5 fruit fly cellular contexts compared by ENCODE assay signal in genomic region chr3L:11691203-11691797, dm6.
TF ChIP-seq lines count a peak whose summit lies in the region.

TSS of gene Pldn (minus strand) at chr3L:11691399.
TSS of gene CG14135 (plus strand) at chr3L:11691571.

- peak; percentile 64 for TF ChIP-seq CTCF in whole organism, embryonic (GFP tag; optimal IDR thresholded peaks at IDR 0.05; lab: Kevin White, UChicago)

TF ChIP-seq in whole organism, adult, 20 proteins besides CTCF, POLR2A, EP300 and RAD21:
- peak; percentile 90 for TF ChIP-seq kay (GFP tag; lab: Kevin White, UChicago; ENCODE audit: borderline replicate concordance)
- peak; percentile 2 for TF ChIP-seq bab1 (GFP tag; optimal IDR thresholded peaks at IDR 0.05; lab: Kevin White, UChicago)
- TF ChIP-seq tj (GFP tag; optimal IDR thresholded peaks at IDR 0.05; lab: Kevin White, UChicago) = no peak
- TF ChIP-seq cnc (optimal IDR thresholded peaks at IDR 0.05; lab: Kevin White, UChicago) = no peak

TF ChIP-seq in whole organism, embryonic, 481 proteins besides CTCF, POLR2A, EP300 and RAD21 (continues in another document):
- TF ChIP-seq bcd (GFP tag; optimal IDR thresholded peaks at IDR 0.05; lab: Kevin White, UChicago) = peak; percentile 8
- TF ChIP-seq CG4360 (GFP tag; IDR thresholded peaks at IDR 0.05; lab: Robert Waterston, UW) = no peak
- TF ChIP-seq fd102C (GFP tag; optimal IDR thresholded peaks at IDR 0.05; lab: Kevin White, UChicago) = no peak
- peak; percentile 22 for TF ChIP-seq Nf-YC (tag; optimal IDR thresholded peaks at IDR 0.05; lab: Kevin White, UChicago)
- peak; percentile 53; the same call in 2 of the 3 replicates for TF ChIP-seq HLH4C (GFP tag; IDR thresholded peaks at IDR 0.05; lab: Robert Waterston, UW; ENCODE audit: partially characterized antibody)
- peak; percentile 44 for TF ChIP-seq CG10267 (tag; optimal IDR thresholded peaks at IDR 0.05; lab: Kevin White, UChicago)
- TF ChIP-seq CG8924 (tag; optimal IDR thresholded peaks at IDR 0.05; lab: Kevin White, UChicago) = peak; percentile 75
- TF ChIP-seq pzg (GFP tag; optimal IDR thresholded peaks at IDR 0.05; lab: Kevin White, UChicago) = peak; percentile 72
- TF ChIP-seq CG34422 (GFP tag; IDR thresholded peaks at IDR 0.05; lab: Robert Waterston, UW) = peak; percentile 1; the same call in 1 of the 3 replicates
- TF ChIP-seq CG30020 (tag; optimal IDR thresholded peaks at IDR 0.05; lab: Kevin White, UChicago) = peak; percentile 24
- TF ChIP-seq CG9437 (GFP tag; optimal IDR thresholded peaks at IDR 0.05; lab: Kevin White, UChicago) = no peak
- TF ChIP-seq Med (GFP tag; lab: Kevin White, UChicago) = peak; percentile 66
- peak; percentile 19 for TF ChIP-seq phol (tag; optimal IDR thresholded peaks at IDR 0.05; lab: Kevin White, UChicago)
- TF ChIP-seq CG8290 (GFP tag; optimal IDR thresholded peaks at IDR 0.05; lab: Kevin White, UChicago) = no peak
- TF ChIP-seq CG8290 (tag; optimal IDR thresholded peaks at IDR 0.05; lab: Kevin White, UChicago) = peak in 1 of 2 experiments; percentile 3
- peak; percentile 36 for TF ChIP-seq Blimp-1 (GFP tag; optimal IDR thresholded peaks at IDR 0.05; lab: Kevin White, UChicago)
- peak in 1 of 2 experiments; percentile 29 for TF ChIP-seq insv (GFP tag; optimal IDR thresholded peaks at IDR 0.05; lab: Kevin White, UChicago)
- TF ChIP-seq CG10431 (GFP tag; optimal IDR thresholded peaks at IDR 0.05; lab: Kevin White, UChicago) = no peak
- peak; percentile 25 for TF ChIP-seq lbe (GFP tag; optimal IDR thresholded peaks at IDR 0.05; lab: Kevin White, UChicago)
- TF ChIP-seq CG6654 (GFP tag; optimal IDR thresholded peaks at IDR 0.05; lab: Kevin White, UChicago) = peak; percentile 99
- TF ChIP-seq BEAF-32 (GFP tag; optimal IDR thresholded peaks at IDR 0.05; lab: Kevin White, UChicago) = peak; percentile 49

TF ChIP-seq in whole organism, prepupa, 60 proteins besides CTCF, POLR2A, EP300 and RAD21:
- peak; percentile 38 for TF ChIP-seq Blimp-1 (GFP tag; optimal IDR thresholded peaks at IDR 0.05; lab: Kevin White, UChicago)
- peak; percentile 2 for TF ChIP-seq CG3032 (tag; optimal IDR thresholded peaks at IDR 0.05; lab: Kevin White, UChicago)
- no peak for TF ChIP-seq CG9139 (GFP tag; optimal IDR thresholded peaks at IDR 0.05; lab: Kevin White, UChicago)
- TF ChIP-seq fkh (GFP tag; optimal IDR thresholded peaks at IDR 0.05; lab: Kevin White, UChicago) = peak; percentile 62

TF ChIP-seq in whole organism, pupa, 21 proteins besides CTCF, POLR2A, EP300 and RAD21:
- TF ChIP-seq rn (GFP tag; IDR thresholded peaks at IDR 0.05; lab: Robert Waterston, UW) = no peak
- peak; percentile 12 for TF ChIP-seq D1 (tag; optimal IDR thresholded peaks at IDR 0.05; lab: Kevin White, UChicago)

TF ChIP-seq in whole organism, wandering third instar larva, 38 proteins besides CTCF, POLR2A, EP300 and RAD21:
- TF ChIP-seq sage (GFP tag; optimal IDR thresholded peaks at IDR 0.05; lab: Kevin White, UChicago) (no peak), Hr83 (GFP tag; optimal IDR thresholded peaks at IDR 0.05; lab: Kevin White, UChicago; ENCODE audit: poor library complexity, severe bottlenecking) (no peak), tai (GFP tag; optimal IDR thresholded peaks at IDR 0.05; lab: Kevin White, UChicago) (peak; percentile 58), dl (GFP tag; optimal IDR thresholded peaks at IDR 0.05; lab: Kevin White, UChicago; ENCODE audit: insufficient read depth in 1 of 2, partially characterized antibody in 2 of 2) (no peak), brk (GFP tag; optimal IDR thresholded peaks at IDR 0.05; lab: Kevin White, UChicago) (peak; percentile 10), br (GFP tag; optimal IDR thresholded peaks at IDR 0.05; lab: Kevin White, UChicago) (no peak), Hnf4 (GFP tag; optimal IDR thresholded peaks at IDR 0.05; lab: Kevin White, UChicago) (peak; percentile 3), Myc (optimal IDR thresholded peaks at IDR 0.05; lab: Kevin White, UChicago) (peak; percentile 43)
